Worm (Caenorhabditis elegans): ENCODE data around the gene F21D12.2.

Gene F21D12.2

ce11 chrII:7363990-7364455 lies 46.5 kb downstream of the F21D12.2 start, which contains the start of gene msra-1 (continued):
- no peak for TF ChIP-seq nhr-12 (tag; optimal IDR thresholded peaks at IDR 0.05)
- TF ChIP-seq eor-1 (tag; optimal IDR thresholded peaks at IDR 0.05): no peak
- TF ChIP-seq tbx-2 (tag; optimal IDR thresholded peaks at IDR 0.05): no peak

- no peak for TF ChIP-seq nhr-11 (tag; optimal IDR thresholded peaks at IDR 0.05)
Observed at ce11 chrII:7368761-7369160, 51.2 kb downstream of the F21D12.2 start, which contains the start of gene F43E2.6. F43E2.6 (minus strand) TSS chrII:7368861.

All from whole organism, L3 larva.